Worm (Caenorhabditis elegans): Measurements from ENCODE around the gene tig-2.

DNA sequence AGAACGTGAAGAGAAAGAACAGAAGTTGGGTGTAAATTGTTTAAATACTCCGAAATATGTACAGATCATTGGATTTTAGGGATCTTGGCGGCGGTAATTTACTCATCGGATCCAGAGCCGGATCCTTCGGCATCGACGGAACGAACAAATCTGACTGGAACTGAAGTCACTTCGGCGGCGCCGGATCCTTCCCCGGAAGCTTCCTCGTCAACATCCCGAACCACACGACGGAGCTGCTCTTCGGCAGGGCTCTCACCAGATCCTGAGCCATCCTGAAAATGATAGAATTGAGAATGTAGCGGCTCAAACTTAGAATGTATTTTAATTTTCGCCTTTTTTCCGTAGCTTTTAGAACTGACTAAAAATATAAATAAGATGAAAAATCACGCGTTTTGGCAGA, 38.3 kb downstream of the tig-2 start:
- TF ChIP-seq him-1 (tag; optimal IDR thresholded peaks at IDR 0.05) (no peak), dao-5 (tag; optimal IDR thresholded peaks at IDR 0.05) (no peak)
